Worm (Caenorhabditis elegans) whole organism, late embryonic: ENCODE results near the gene tbc-17.

Source experiments
- C38D4.7 ChIP-seq: fragments of 200-800 bp; sonication (Bioruptor generic); optimal IDR thresholded peaks from 2 replicates; lab custom pipeline; 2018; ENCODE audit warnings: mild to moderate bottlenecking, missing genetic modification characterization, moderate library complexity, missing compliant biosample characterization
- T23F11.4 ChIP-seq: fragments of 200-800 bp; sonication (Bioruptor generic); optimal IDR thresholded peaks from 2 replicates; lab custom pipeline; 2018; ENCODE audit warnings: mild to moderate bottlenecking, missing genetic modification characterization, missing compliant biosample characterization
- ama-1 ChIP-seq: fragments of 150-350 bp; optimal IDR thresholded peaks from 2 replicates; lab custom pipeline; 2014
- ceh-14 ChIP-seq: sonication (generic microtip); optimal IDR thresholded peaks from 2 replicates; lab custom pipeline; 2016; ENCODE audit warnings: missing genotype, missing genetic modification characterization, missing compliant biosample characterization
- ceh-18 ChIP-seq: sonication (generic microtip); optimal IDR thresholded peaks from 2 replicates; lab custom pipeline; 2016; ENCODE audit warnings: missing genetic modification characterization, missing compliant biosample characterization
- ceh-2 ChIP-seq: sonication (generic microtip); optimal IDR thresholded peaks from 2 replicates; lab custom pipeline; 2016; ENCODE audit warnings: missing genotype, missing genetic modification characterization, missing compliant biosample characterization
- ceh-22 ChIP-seq: sonication (generic microtip); optimal IDR thresholded peaks from 2 replicates; lab custom pipeline; 2017; ENCODE audit warnings: missing biosample characterization, missing genetic modification characterization
- ceh-30 ChIP-seq: fragments of 150-350 bp; optimal IDR thresholded peaks from 2 replicates; lab custom pipeline; 2014; ENCODE audit warnings: missing biosample characterization, missing genetic modification characterization
- ceh-31 ChIP-seq: sonication (generic microtip); optimal IDR thresholded peaks from 2 replicates; lab custom pipeline; 2016; ENCODE audit warnings: missing genetic modification characterization, missing compliant biosample characterization
- ceh-48 ChIP-seq: sonication (generic microtip); optimal IDR thresholded peaks from 2 replicates; lab custom pipeline; 2016; ENCODE audit warnings: missing genetic modification characterization, inconsistent platforms, missing compliant biosample characterization
- elt-2 ChIP-seq: sonication (generic microtip); optimal IDR thresholded peaks from 2 replicates; lab custom pipeline; 2016; ENCODE audit warnings: missing genetic modification reagents, missing genetic modification characterization, missing compliant biosample characterization
- eyg-1 ChIP-seq: sonication (generic microtip); optimal IDR thresholded peaks from 2 replicates; lab custom pipeline; 2016; ENCODE audit warnings: missing genotype, missing genetic modification characterization, missing compliant biosample characterization
- fax-1 ChIP-seq: sonication (generic microtip); optimal IDR thresholded peaks from 2 replicates; lab custom pipeline; 2016; ENCODE audit warnings: missing genotype, missing genetic modification characterization, missing compliant biosample characterization
- hlh-13 ChIP-seq: fragments of 200-800 bp; sonication (Bioruptor generic); optimal IDR thresholded peaks from 2 replicates; lab custom pipeline; 2018; ENCODE audit warnings: mild to moderate bottlenecking, missing genetic modification characterization, missing compliant biosample characterization
- hlh-15 ChIP-seq: sonication (generic microtip); optimal IDR thresholded peaks from 2 replicates; lab custom pipeline; 2016; ENCODE audit warnings: missing genetic modification characterization, missing compliant biosample characterization
- hlh-30 ChIP-seq: sonication (generic microtip); optimal IDR thresholded peaks from 2 replicates; lab custom pipeline; 2017; ENCODE audit warnings: antibody characterized with exemption, missing genetic modification characterization, missing compliant biosample characterization; ENCODE audit not compliant: insufficient read depth
- hlh-6 ChIP-seq: sonication (generic microtip); optimal IDR thresholded peaks from 2 replicates; lab custom pipeline; 2016; ENCODE audit warnings: missing genotype, missing genetic modification characterization, missing compliant biosample characterization
- lim-6 ChIP-seq: sonication (generic microtip); optimal IDR thresholded peaks from 2 replicates; lab custom pipeline; 2016; ENCODE audit warnings: missing genetic modification characterization, missing compliant biosample characterization
- lin-11 ChIP-seq: fragments of 200-800 bp; sonication (Bioruptor generic); optimal IDR thresholded peaks from 2 replicates; lab custom pipeline; 2018; ENCODE audit warnings: mild to moderate bottlenecking, missing genetic modification characterization, missing compliant biosample characterization
- npax-4 ChIP-seq: sonication (generic microtip); optimal IDR thresholded peaks from 2 replicates; lab custom pipeline; 2016; ENCODE audit warnings: missing genetic modification characterization, missing compliant biosample characterization
- odd-2 ChIP-seq: sonication (generic microtip); optimal IDR thresholded peaks from 2 replicates; lab custom pipeline; 2017; ENCODE audit warnings: antibody characterized with exemption, mild to moderate bottlenecking, missing genetic modification characterization, missing compliant biosample characterization
- pax-1 ChIP-seq: fragments of 150-350 bp; optimal IDR thresholded peaks from 2 replicates; lab custom pipeline; 2014; ENCODE audit warnings: missing biosample characterization, missing genetic modification characterization
- ref-2 ChIP-seq: sonication (generic microtip); optimal IDR thresholded peaks from 2 replicates; lab custom pipeline; 2016; ENCODE audit warnings: missing genetic modification characterization, missing compliant biosample characterization
- syd-9 ChIP-seq: sonication (generic microtip); optimal IDR thresholded peaks from 2 replicates; lab custom pipeline; 2016; ENCODE audit warnings: mild to moderate bottlenecking, missing genetic modification characterization, moderate library complexity, missing compliant biosample characterization
- tbx-2 ChIP-seq: sonication (generic microtip); optimal IDR thresholded peaks from 2 replicates; lab custom pipeline; 2016; ENCODE audit warnings: missing genetic modification characterization, missing compliant biosample characterization
- tbx-7 ChIP-seq: sonication (generic microtip); optimal IDR thresholded peaks from 2 replicates; lab custom pipeline; 2016; ENCODE audit warnings: missing genotype, missing genetic modification characterization, missing compliant biosample characterization
- unc-42 ChIP-seq: sonication (generic microtip); optimal IDR thresholded peaks from 2 replicates; lab custom pipeline; 2016; ENCODE audit warnings: missing genotype, missing genetic modification characterization, missing compliant biosample characterization
- unc-86 ChIP-seq: sonication (generic microtip); optimal IDR thresholded peaks from 2 replicates; lab custom pipeline; 2016; ENCODE audit warnings: missing genetic modification characterization, missing compliant biosample characterization
- ztf-16 ChIP-seq: sonication (generic microtip); optimal IDR thresholded peaks from 2 replicates; lab custom pipeline; 2017; ENCODE audit warnings: missing genetic modification characterization, missing compliant biosample characterization

Gene tbc-17

DNA sequence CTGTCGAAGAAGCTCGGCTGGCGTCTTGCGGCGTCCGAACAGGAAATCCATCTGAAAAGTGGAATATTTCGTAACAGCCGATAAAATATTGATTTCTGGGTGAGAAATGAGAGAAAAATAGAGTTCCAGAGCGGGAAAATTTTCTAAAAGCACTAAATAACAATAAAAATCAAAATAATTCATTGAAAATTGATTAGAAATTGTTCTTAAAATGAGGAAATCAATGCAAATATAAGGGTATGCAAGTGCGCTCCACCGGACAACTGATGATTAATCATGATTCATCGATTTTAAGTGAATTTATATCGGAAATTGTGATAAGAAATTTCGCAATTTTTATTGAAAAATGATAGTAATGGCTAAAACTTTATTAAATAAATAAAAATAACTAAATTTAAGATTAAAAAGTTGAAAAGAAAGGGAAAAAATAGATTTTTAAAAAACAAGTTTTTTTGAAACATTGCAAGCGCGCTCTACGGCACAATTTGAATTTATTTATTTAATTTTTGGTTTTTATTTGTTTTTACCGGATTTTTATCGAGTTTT, 74.0 kb downstream of the tbc-17 start, which contains the start of the genes vps-2 and tiar-2:
TSS of gene vps-2 (minus strand) at position 51 of the 546 bp plus-strand sequence.
TSS of gene tiar-2 (plus strand) at position 520 of the 546 bp plus-strand sequence.
- no peak for TF ChIP-seq ceh-18
- no peak for TF ChIP-seq ama-1 (lab: Kevin White, UChicago)
- TF ChIP-seq ceh-48 (tag; lab: Kevin White, UChicago), result peak; percentile 59
- TF ChIP-seq C38D4.7 (GFP tag; lab: Kevin White, UChicago), result no peak
- TF ChIP-seq npax-4, result no peak
- TF ChIP-seq ceh-14 (tag; lab: Kevin White, UChicago), result no peak
- TF ChIP-seq elt-2 (tag; lab: Kevin White, UChicago), result peak; percentile 13
- TF ChIP-seq hlh-13, result no peak
- peak; percentile 73 for TF ChIP-seq unc-42 (tag; lab: Kevin White, UChicago)
- no peak for TF ChIP-seq hlh-30
- no peak for TF ChIP-seq lin-11 (tag; lab: Kevin White, UChicago)
- TF ChIP-seq, all 69 proteins: peak for 3

DNA sequence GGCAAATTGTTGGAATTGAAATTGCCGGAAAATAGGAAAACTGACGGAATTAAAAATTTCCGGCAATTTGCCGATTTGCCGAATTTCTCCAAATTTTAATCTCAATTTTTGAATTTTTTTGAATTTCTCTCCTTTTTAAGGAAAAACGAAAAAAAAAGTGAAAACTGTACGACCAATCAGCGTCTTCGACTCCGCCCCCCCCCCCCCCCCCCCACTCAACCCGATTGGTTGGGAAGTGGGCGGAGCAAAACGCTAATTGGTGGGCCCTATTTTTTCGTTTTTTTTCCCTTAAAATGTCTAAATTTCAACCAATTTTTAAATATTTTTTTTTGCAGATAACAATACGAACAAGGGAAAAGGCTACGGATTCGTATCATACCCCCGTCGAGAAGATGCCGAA, 75.7 kb downstream of the tbc-17 start:
- TF ChIP-seq fax-1 (tag; lab: Kevin White, UChicago), result no peak
- TF ChIP-seq ceh-22 (tag; lab: Kevin White, UChicago), result no peak
- TF ChIP-seq ceh-30 (tag; lab: Kevin White, UChicago), result no peak
- TF ChIP-seq odd-2, result no peak
- no peak for TF ChIP-seq ref-2 (tag; lab: Kevin White, UChicago)
- no peak for TF ChIP-seq tbx-7 (tag; lab: Kevin White, UChicago)

DNA sequence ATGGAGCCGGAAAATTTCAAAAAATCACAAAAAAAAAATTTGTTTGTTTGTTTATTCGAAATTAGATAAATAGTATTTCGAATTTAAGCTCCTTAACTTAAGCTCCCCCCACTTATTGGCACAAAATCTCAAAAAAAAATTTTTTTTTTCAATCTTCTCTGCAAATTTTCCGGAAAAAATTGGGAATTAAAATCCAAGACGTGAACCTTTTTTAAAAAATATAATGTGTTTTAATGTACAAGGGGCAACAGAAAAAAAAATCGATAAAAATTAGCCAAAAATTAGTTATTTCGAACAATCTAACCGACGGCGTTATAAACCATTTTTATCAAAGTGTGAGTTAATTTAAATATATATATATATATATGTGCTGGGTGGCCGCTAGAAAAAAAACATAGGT, 80.2 kb downstream of the tbc-17 start, which contains the start of gene Y46G5A.14:
TSS of gene Y46G5A.14 (plus strand) at position 301 of the 400 bp plus-strand sequence.
- TF ChIP-seq tbx-2 (tag; lab: Kevin White, UChicago) (no peak), unc-42 (tag; lab: Kevin White, UChicago) (no peak), ceh-14 (tag; lab: Kevin White, UChicago) (no peak), ceh-31 (tag; lab: Kevin White, UChicago) (no peak), ceh-18 (no peak), hlh-6 (tag; lab: Kevin White, UChicago) (no peak), ztf-16 (no peak), T23F11.4 (no peak), eyg-1 (tag; lab: Kevin White, UChicago) (no peak), lim-6 (no peak), syd-9 (tag; lab: Kevin White, UChicago) (no peak), npax-4 (no peak), hlh-30 (no peak), hlh-15 (no peak), unc-86 (tag; lab: Kevin White, UChicago) (no peak), pax-1 (tag; lab: Kevin White, UChicago) (no peak), ceh-2 (no peak), C38D4.7 (GFP tag; lab: Kevin White, UChicago) (no peak)
